In the genomic region with DNA sequence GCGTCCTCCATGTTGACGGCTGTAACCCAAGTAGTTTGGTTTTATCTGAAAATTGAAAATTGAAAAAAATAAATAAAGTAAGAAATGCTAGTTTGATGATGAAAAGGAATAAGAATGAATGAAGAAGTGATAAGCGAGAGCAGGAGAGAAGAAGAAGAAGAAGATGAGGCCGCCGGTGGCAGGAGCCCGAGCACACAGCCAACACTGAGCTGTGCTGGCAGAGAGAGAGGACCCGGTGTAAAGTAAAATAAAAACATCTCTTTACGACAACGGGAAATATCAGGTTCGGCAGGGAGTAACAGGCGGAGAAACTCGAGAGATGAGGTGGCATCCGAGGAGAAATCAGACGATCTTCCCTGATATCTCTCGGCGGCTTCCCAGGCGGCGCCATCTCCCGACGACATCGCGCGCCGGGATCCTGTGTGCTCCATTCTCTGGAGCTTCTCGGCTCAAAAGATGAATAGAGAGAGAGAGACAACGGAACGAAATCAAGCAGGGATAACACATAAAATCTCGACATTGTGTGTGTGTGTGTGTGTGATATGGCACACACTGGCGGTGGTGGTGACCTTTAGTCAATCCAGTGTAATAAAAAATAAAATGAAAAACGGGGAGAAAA, we compare ENCODE assay signal across 7 worm cellular contexts.
TF ChIP-seq lines count a peak whose summit lies in the region.

A gene (minus strand): TSS at position 51 of the 619 bp plus-strand sequence.

TF ChIP-seq in whole organism, L1 larva, 84 proteins besides CTCF, POLR2A, EP300 and RAD21 (continues in another document):
- TF ChIP-seq lsy-2 (tag; optimal IDR thresholded peaks at IDR 0.05; lab: Kevin White, UChicago): peak; percentile 17 to 42
- TF ChIP-seq nhr-19 (GFP tag; conservative IDR thresholded peaks at IDR 0.05; lab: Robert Waterston, UW): peak; percentile 44
- no peak for TF ChIP-seq unc-62 (GFP tag; optimal IDR thresholded peaks at IDR 0.05; lab: Kevin White, UChicago)
- no peak for TF ChIP-seq mef-2 (tag; optimal IDR thresholded peaks at IDR 0.05; lab: Kevin White, UChicago)
- no peak for TF ChIP-seq pqm-1 (tag; optimal IDR thresholded peaks at IDR 0.05; lab: Kevin White, UChicago)
- peak; percentile 17 for TF ChIP-seq tbx-2 (tag; optimal IDR thresholded peaks at IDR 0.05; lab: Kevin White, UChicago)
- no peak for TF ChIP-seq snpc-4 (tag; optimal IDR thresholded peaks at IDR 0.05; lab: Kevin White, UChicago)
- TF ChIP-seq zag-1 (tag; optimal IDR thresholded peaks at IDR 0.05; lab: Kevin White, UChicago): no peak
- no peak for TF ChIP-seq nhr-28 (tag; optimal IDR thresholded peaks at IDR 0.05; lab: Kevin White, UChicago)
- no peak for TF ChIP-seq C04F5.9 (tag; optimal IDR thresholded peaks at IDR 0.05; lab: Kevin White, UChicago)
- TF ChIP-seq ceh-82 (tag; optimal IDR thresholded peaks at IDR 0.05; lab: Kevin White, UChicago): no peak
- no peak for TF ChIP-seq hlh-17 (GFP tag; optimal IDR thresholded peaks at IDR 0.05; lab: Kevin White, UChicago; ENCODE audit: borderline replicate concordance)

TF ChIP-seq in whole organism, L2 larva, 48 proteins besides CTCF, POLR2A, EP300 and RAD21:
- TF ChIP-seq F13H6.1 (tag; optimal IDR thresholded peaks at IDR 0.05; lab: Kevin White, UChicago) (peak; percentile 77), ceh-16 (tag; optimal IDR thresholded peaks at IDR 0.05; lab: Kevin White, UChicago) (no peak), lin-13 (GFP tag; optimal IDR thresholded peaks at IDR 0.05; lab: Kevin White, UChicago) (no peak), C34F6.9 (tag; optimal IDR thresholded peaks at IDR 0.05; lab: Kevin White, UChicago) (peak; percentile 6), nhr-21 (tag; optimal IDR thresholded peaks at IDR 0.05; lab: Kevin White, UChicago) (no peak), nhr-129 (tag; optimal IDR thresholded peaks at IDR 0.05; lab: Kevin White, UChicago) (peak; percentile 37), skn-1 (tag; optimal IDR thresholded peaks at IDR 0.05; lab: Kevin White, UChicago) (no peak), ama-1 (optimal IDR thresholded peaks at IDR 0.05; lab: Kevin White, UChicago) (no peak)

TF ChIP-seq in whole organism, L3 larva, 47 proteins besides CTCF, POLR2A, EP300 and RAD21:
- TF ChIP-seq skn-1 (tag; optimal IDR thresholded peaks at IDR 0.05; lab: Kevin White, UChicago) (no peak), nfya-1 (tag; optimal IDR thresholded peaks at IDR 0.05; lab: Kevin White, UChicago; ENCODE audit: insufficient read depth) (peak; percentile 7), ceh-82 (tag; optimal IDR thresholded peaks at IDR 0.05; lab: Kevin White, UChicago) (no peak), nhr-77 (tag; optimal IDR thresholded peaks at IDR 0.05; lab: Kevin White, UChicago) (no peak), egl-5 (tag; optimal IDR thresholded peaks at IDR 0.05; lab: Kevin White, UChicago) (peak; percentile 2), nhr-28 (tag; optimal IDR thresholded peaks at IDR 0.05; lab: Kevin White, UChicago) (no peak), nhr-12 (tag; optimal IDR thresholded peaks at IDR 0.05; lab: Kevin White, UChicago) (no peak), daf-12 (tag; optimal IDR thresholded peaks at IDR 0.05; lab: Kevin White, UChicago) (no peak), ama-1 (optimal IDR thresholded peaks at IDR 0.05; lab: Kevin White, UChicago) (no peak), ZK546.5 (tag; optimal IDR thresholded peaks at IDR 0.05; lab: Kevin White, UChicago) (no peak), unc-62 (GFP tag; optimal IDR thresholded peaks at IDR 0.05; lab: Kevin White, UChicago) (no peak), mml-1 (tag; optimal IDR thresholded peaks at IDR 0.05; lab: Kevin White, UChicago) (no peak)

TF ChIP-seq in whole organism, L4 larva, 104 proteins besides CTCF, POLR2A, EP300 and RAD21 (continues in another document):
- no peak for TF ChIP-seq F37D6.2 (tag; optimal IDR thresholded peaks at IDR 0.05; lab: Kevin White, UChicago)
- no peak for TF ChIP-seq lin-15B (tag; optimal IDR thresholded peaks at IDR 0.05; lab: Kevin White, UChicago)
- TF ChIP-seq sdz-12 (GFP tag; optimal IDR thresholded peaks at IDR 0.05; lab: Kevin White, UChicago): no peak
- TF ChIP-seq egl-43 (GFP tag; IDR thresholded peaks at IDR 0.05; lab: Robert Waterston, UW): peak; percentile 33; the same call in 1 of the 2 replicates
- no peak for TF ChIP-seq F44E2.7 (GFP tag; IDR thresholded peaks at IDR 0.05; lab: Robert Waterston, UW)
- TF ChIP-seq hlh-11 (tag; optimal IDR thresholded peaks at IDR 0.05; lab: Kevin White, UChicago): peak; percentile 48
- TF ChIP-seq daf-12 (tag; optimal IDR thresholded peaks at IDR 0.05; lab: Kevin White, UChicago): no peak
- TF ChIP-seq R02D3.7 (tag; optimal IDR thresholded peaks at IDR 0.05; lab: Kevin White, UChicago): no peak
- no peak for TF ChIP-seq T20F7.1 (GFP tag; optimal IDR thresholded peaks at IDR 0.05; lab: Kevin White, UChicago)
- TF ChIP-seq lin-29 (GFP tag; IDR thresholded peaks at IDR 0.05; lab: Robert Waterston, UW): no peak
- no peak for TF ChIP-seq lin-38 (GFP tag; IDR thresholded peaks at IDR 0.05; lab: Robert Waterston, UW)
- TF ChIP-seq unc-39 (tag; optimal IDR thresholded peaks at IDR 0.05; lab: Kevin White, UChicago): no peak
- no peak for TF ChIP-seq spr-1 (tag; optimal IDR thresholded peaks at IDR 0.05; lab: Kevin White, UChicago)
- no peak for TF ChIP-seq nhr-48 (tag; optimal IDR thresholded peaks at IDR 0.05; lab: Kevin White, UChicago)
- TF ChIP-seq fkh-10 (GFP tag; optimal IDR thresholded peaks at IDR 0.05; lab: Kevin White, UChicago): no peak

TF ChIP-seq in whole organism, late embryonic, 69 proteins besides CTCF, POLR2A, EP300 and RAD21:
- TF ChIP-seq ceh-18 (tag; optimal IDR thresholded peaks at IDR 0.05; lab: Kevin White, UChicago): peak; percentile 86
- TF ChIP-seq ceh-34 (tag; optimal IDR thresholded peaks at IDR 0.05; lab: Kevin White, UChicago): peak; percentile 32
- TF ChIP-seq ceh-30 (tag; optimal IDR thresholded peaks at IDR 0.05; lab: Kevin White, UChicago): no peak
- TF ChIP-seq ztf-16 (tag; optimal IDR thresholded peaks at IDR 0.05; lab: Kevin White, UChicago): peak; percentile 0

TF ChIP-seq in whole organism, mixed stage, embryonic, 35 proteins besides CTCF, POLR2A, EP300 and RAD21:
- no peak for TF ChIP-seq ceh-43 (GFP tag; optimal IDR thresholded peaks at IDR 0.05; lab: Kevin White, UChicago)
- no peak for TF ChIP-seq ztf-11 (tag; optimal IDR thresholded peaks at IDR 0.05; lab: Kevin White, UChicago)
- no peak for TF ChIP-seq mep-1 (tag; optimal IDR thresholded peaks at IDR 0.05; lab: Kevin White, UChicago)
- TF ChIP-seq nhr-2 (tag; optimal IDR thresholded peaks at IDR 0.05; lab: Kevin White, UChicago): no peak
- TF ChIP-seq unc-62 (GFP tag; optimal IDR thresholded peaks at IDR 0.05; lab: Kevin White, UChicago): peak; percentile 80
- peak; percentile 44 for TF ChIP-seq unc-120 (tag; optimal IDR thresholded peaks at IDR 0.05; lab: Kevin White, UChicago; ENCODE audit: poor library complexity, severe bottlenecking)
- TF ChIP-seq hlh-1 (tag; optimal IDR thresholded peaks at IDR 0.05; lab: Kevin White, UChicago): peak; percentile 8
- TF ChIP-seq zip-8 (tag; optimal IDR thresholded peaks at IDR 0.05; lab: Kevin White, UChicago): no peak
- no peak for TF ChIP-seq lsy-2 (tag; optimal IDR thresholded peaks at IDR 0.05; lab: Kevin White, UChicago)
- no peak for TF ChIP-seq bed-3 (GFP tag; optimal IDR thresholded peaks at IDR 0.05; lab: Kevin White, UChicago)
- TF ChIP-seq sem-2 (GFP tag; optimal IDR thresholded peaks at IDR 0.05; lab: Kevin White, UChicago): no peak
- no peak for TF ChIP-seq nhr-237 (tag; optimal IDR thresholded peaks at IDR 0.05; lab: Kevin White, UChicago)
- TF ChIP-seq ceh-83 (GFP tag; optimal IDR thresholded peaks at IDR 0.05; lab: Kevin White, UChicago): no peak
- TF ChIP-seq nhr-12 (tag; optimal IDR thresholded peaks at IDR 0.05; lab: Kevin White, UChicago): no peak
- no peak for TF ChIP-seq sptf-1 (tag; optimal IDR thresholded peaks at IDR 0.05; lab: Kevin White, UChicago)
- TF ChIP-seq ceh-39 (tag; optimal IDR thresholded peaks at IDR 0.05; lab: Kevin White, UChicago): no peak
- no peak for TF ChIP-seq ham-2 (GFP tag; optimal IDR thresholded peaks at IDR 0.05; lab: Kevin White, UChicago)
- TF ChIP-seq drap-1 (GFP tag; optimal IDR thresholded peaks at IDR 0.05; lab: Kevin White, UChicago): no peak

TF ChIP-seq in whole organism, young adult, 124 proteins besides CTCF, POLR2A, EP300 and RAD21 (continues in another document):
- TF ChIP-seq lsy-27 (tag; optimal IDR thresholded peaks at IDR 0.05; lab: Kevin White, UChicago; ENCODE audit: borderline replicate concordance, insufficient read depth) (no peak), tbp1 (GFP tag; optimal IDR thresholded peaks at IDR 0.05; lab: Kevin White, UChicago) (no peak), aptf-2 (GFP tag; conservative IDR thresholded peaks at IDR 0.05; lab: Robert Waterston, UW) (no peak), F52B5.7 (tag; optimal IDR thresholded peaks at IDR 0.05; lab: Kevin White, UChicago) (peak; percentile 32), Y95B8A.8 (GFP tag; IDR thresholded peaks at IDR 0.05; lab: Robert Waterston, UW) (no peak), dox-1 (GFP tag; IDR thresholded peaks at IDR 0.05; lab: Robert Waterston, UW) (no peak), lir-1 (GFP tag; conservative IDR thresholded peaks at IDR 0.05; lab: Robert Waterston, UW) (no peak), hlh-12 (tag; optimal IDR thresholded peaks at IDR 0.05; lab: Kevin White, UChicago) (no peak), zfh-2 (GFP tag; conservative IDR thresholded peaks at IDR 0.05; lab: Robert Waterston, UW) (peak; percentile 87), somi-1 (GFP tag; optimal IDR thresholded peaks at IDR 0.05; lab: Kevin White, UChicago) (peak; percentile 55), cebp-1 (GFP tag; IDR thresholded peaks at IDR 0.05; lab: Robert Waterston, UW) (no peak), cebp-1 (tag; optimal IDR thresholded peaks at IDR 0.05; lab: Kevin White, UChicago) (no peak), atf-7 (tag; optimal IDR thresholded peaks at IDR 0.05; lab: Kevin White, UChicago) (peak; percentile 1), Y53G8AR.9 (GFP tag; conservative IDR thresholded peaks at IDR 0.05; lab: Robert Waterston, UW) (no peak), F37B4.10 (GFP tag; IDR thresholded peaks at IDR 0.05; lab: Robert Waterston, UW) (0 out of 2 replicates have a peak, but pooled peaks have one; percentile 72), chd-7 (tag; optimal IDR thresholded peaks at IDR 0.05; lab: Kevin White, UChicago) (peak; percentile 51), mcd-1 (GFP tag; IDR thresholded peaks at IDR 0.05; lab: Robert Waterston, UW) (0 out of 2 replicates have a peak, but pooled peaks have one; percentile 24), let-526 (GFP tag; IDR thresholded peaks at IDR 0.05; lab: Robert Waterston, UW) (no peak), B0261.1 (tag; optimal IDR thresholded peaks at IDR 0.05; lab: Kevin White, UChicago) (no peak), ama-1 (optimal IDR thresholded peaks at IDR 0.05; lab: Kevin White, UChicago) (no peak), ama-1 (GFP tag; optimal IDR thresholded peaks at IDR 0.05; lab: Kevin White, UChicago) (no peak), repo-1 (tag; optimal IDR thresholded peaks at IDR 0.05; lab: Kevin White, UChicago) (peak; percentile 31), ceh-58 (GFP tag; IDR thresholded peaks at IDR 0.05; lab: Robert Waterston, UW) (no peak), egrh-3 (GFP tag; IDR thresholded peaks at IDR 0.05; lab: Robert Waterston, UW) (peak; percentile 56; the same call in 1 of the 2 replicates), mes-4 (tag; optimal IDR thresholded peaks at IDR 0.05; lab: Kevin White, UChicago) (no peak)
